Fruit fly (Drosophila melanogaster) whole organism, embryonic: ENCODE measurements around the gene Cp18.

Source experiments
- CG10462 ChIP-seq: fragments of 200-800 bp; sonication (Bioruptor generic); optimal IDR thresholded peaks from 2 replicates; lab custom pipeline; 2016; ENCODE audit warnings: missing biosample characterization, missing genetic modification characterization
- CG11247 ChIP-seq: fragments of 200-800 bp; sonication (Bioruptor generic); IDR thresholded peaks from 2 replicates; pipeline ENCODE4 v1.3.6; 2022; ENCODE audit warnings: missing biosample characterization, missing genetic modification characterization
- CG11504 ChIP-seq: fragments of 200-800 bp; sonication (Bioruptor generic); optimal IDR thresholded peaks from 3 replicates; lab custom pipeline; 2019; ENCODE audit warnings: missing biosample characterization, mild to moderate bottlenecking, missing genetic modification characterization, moderate library complexity
- CG11723 ChIP-seq: fragments of 200-800 bp; sonication (Bioruptor generic); optimal IDR thresholded peaks from 2 replicates; lab custom pipeline; 2017; ENCODE audit warnings: missing biosample characterization, mild to moderate bottlenecking, missing genetic modification characterization
- CG12299 ChIP-seq: fragments of 200-800 bp; sonication (Bioruptor generic); optimal IDR thresholded peaks from 2 replicates; lab custom pipeline; 2018; ENCODE audit warnings: missing biosample characterization, mild to moderate bottlenecking, missing genetic modification characterization
- CG12391 ChIP-seq: fragments of 200-800 bp; sonication (Bioruptor generic); optimal IDR thresholded peaks from 3 replicates; lab custom pipeline; 2018; ENCODE audit warnings: missing biosample characterization, mild to moderate bottlenecking, missing genetic modification characterization, moderate library complexity
- CG12744 ChIP-seq: fragments of 200-800 bp; sonication (Bioruptor generic); optimal IDR thresholded peaks from 2 replicates; lab custom pipeline; 2016; ENCODE audit warnings: missing biosample characterization, missing genetic modification characterization
- CG12942 ChIP-seq: fragments of 200-800 bp; sonication (Bioruptor generic); optimal IDR thresholded peaks from 3 replicates; lab custom pipeline; 2016; ENCODE audit warnings: missing biosample characterization, missing genetic modification characterization
- CG13424 ChIP-seq: fragments of 200-800 bp; sonication (Bioruptor generic); optimal IDR thresholded peaks from 2 replicates; lab custom pipeline; 2019; ENCODE audit warnings: missing biosample characterization, mild to moderate bottlenecking, missing genetic modification characterization, moderate library complexity
- CG15269 ChIP-seq: fragments of 200-800 bp; sonication (Bioruptor generic); optimal IDR thresholded peaks from 2 replicates; lab custom pipeline; 2018; ENCODE audit warnings: missing biosample characterization, mild to moderate bottlenecking, missing genetic modification characterization, moderate library complexity
- CG15696 ChIP-seq: fragments of 200-800 bp; sonication (Bioruptor generic); optimal IDR thresholded peaks from 2 replicates; lab custom pipeline; 2019; ENCODE audit warnings: missing biosample characterization, mild to moderate bottlenecking, missing genetic modification characterization, moderate library complexity
- CG17829 ChIP-seq: fragments of 200-800 bp; optimal IDR thresholded peaks from 2 replicates; lab custom pipeline; 2019; ENCODE audit warnings: missing biosample characterization, mild to moderate bottlenecking, missing genetic modification characterization, moderate library complexity
- CG2199 ChIP-seq: fragments of 200-800 bp; sonication (Bioruptor generic); IDR thresholded peaks from 3 replicates; pipeline ENCODE4 v1.3.6; 2022; ENCODE audit warnings: missing biosample characterization, missing genetic modification characterization
- CG2202 ChIP-seq: fragments of 200-800 bp; sonication (Bioruptor generic); optimal IDR thresholded peaks from 2 replicates; lab custom pipeline; 2018; ENCODE audit warnings: missing biosample characterization, mild to moderate bottlenecking, missing genetic modification characterization
- CG2678 ChIP-seq: fragments of 200-800 bp; sonication (Bioruptor generic); optimal IDR thresholded peaks from 3 replicates; lab custom pipeline; 2019; ENCODE audit warnings: missing biosample characterization, mild to moderate bottlenecking, missing genetic modification characterization, moderate library complexity
- CG34422 ChIP-seq: fragments of 200-800 bp; sonication (Bioruptor generic); IDR thresholded peaks from 3 replicates; pipeline ENCODE4 v1.3.6; 2022; ENCODE audit warnings: missing biosample characterization, missing genetic modification characterization
- CG5245 ChIP-seq: fragments of 200-800 bp; sonication (Bioruptor generic); optimal IDR thresholded peaks from 3 replicates; lab custom pipeline; 2016; ENCODE audit warnings: missing biosample characterization, missing genetic modification characterization
- CG9215 ChIP-seq: fragments of 200-800 bp; sonication (Bioruptor generic); IDR thresholded peaks from 2 replicates; pipeline ENCODE4 v1.3.6; 2022; ENCODE audit warnings: missing biosample characterization, missing genetic modification characterization
- Chrac-16 ChIP-seq: fragments of 200-800 bp; sonication (Bioruptor generic); optimal IDR thresholded peaks from 3 replicates; lab custom pipeline; 2016; ENCODE audit warnings: missing biosample characterization, missing genetic modification characterization
- ERR ChIP-seq: fragments of 200-800 bp; sonication (Bioruptor generic); optimal IDR thresholded peaks from 2 replicates; lab custom pipeline; 2016; ENCODE audit warnings: missing biosample characterization, missing genetic modification characterization
- Ets65A ChIP-seq: fragments of 200-800 bp; sonication (Bioruptor generic); peaks from one replicate; lab custom pipeline; 2016; ENCODE audit warnings: missing biosample characterization, missing genetic modification characterization
- Fer1 ChIP-seq: fragments of 200-800 bp; sonication (Bioruptor generic); optimal IDR thresholded peaks from 2 replicates; lab custom pipeline; 2017; ENCODE audit warnings: missing biosample characterization, mild to moderate bottlenecking, missing genetic modification characterization
- GATAe ChIP-seq: fragments of 200-800 bp; sonication (Bioruptor generic); conservative IDR thresholded peaks from 2 replicates; pipeline ENCODE4 v1.3.6; 2022; ENCODE audit warnings: missing biosample characterization, missing genetic modification characterization
- Gsc ChIP-seq: fragments of 200-800 bp; sonication (Bioruptor generic); IDR thresholded peaks from 2 replicates; pipeline ENCODE4 v1.3.6; 2022; ENCODE audit warnings: missing biosample characterization, missing genetic modification characterization
- HLH54F ChIP-seq: fragments of 200-800 bp; sonication (Bioruptor generic); optimal IDR thresholded peaks from 3 replicates; lab custom pipeline; 2016; ENCODE audit warnings: missing biosample characterization, missing genetic modification characterization
- Hr3 ChIP-seq: fragments of 200-800 bp; sonication (Bioruptor generic); optimal IDR thresholded peaks from 3 replicates; lab custom pipeline; 2016; ENCODE audit warnings: missing biosample characterization, missing genetic modification characterization
- Med ChIP-seq: fragments of 200-800 bp; sonication (Bioruptor generic); peaks from one replicate; lab custom pipeline; 2016; ENCODE audit warnings: missing biosample characterization, missing genetic modification characterization, mild to moderate bottlenecking, inconsistent platforms, moderate library complexity
- Mrtf ChIP-seq: fragments of 200-800 bp; sonication (Bioruptor generic); IDR thresholded peaks from 3 replicates; pipeline ENCODE4 v1.3.6; 2022; ENCODE audit warnings: missing biosample characterization, missing genetic modification characterization
- NK7.1 ChIP-seq: fragments of 200-800 bp; sonication (Bioruptor generic); optimal IDR thresholded peaks from 3 replicates; lab custom pipeline; 2016; ENCODE audit warnings: missing biosample characterization, missing genetic modification characterization
- Nf-YA ChIP-seq: fragments of 200-800 bp; sonication (Bioruptor generic); IDR thresholded peaks from 2 replicates; pipeline ENCODE4 v1.3.6; 2022; ENCODE audit warnings: missing biosample characterization, missing genetic modification characterization
- NfI ChIP-seq: fragments of 200-800 bp; sonication (Bioruptor generic); optimal IDR thresholded peaks from 3 replicates; lab custom pipeline; 2018; ENCODE audit warnings: missing biosample characterization, mild to moderate bottlenecking, missing genetic modification characterization, moderate library complexity
- Ptx1 ChIP-seq: fragments of 200-800 bp; sonication (Bioruptor generic); IDR thresholded peaks from 2 replicates; pipeline ENCODE4 v1.3.6; 2022; ENCODE audit warnings: missing biosample characterization, missing genetic modification characterization
- ara ChIP-seq: fragments of 200-800 bp; sonication (Bioruptor generic); IDR thresholded peaks from 2 replicates; pipeline ENCODE4 v1.3.6; 2022; ENCODE audit warnings: missing biosample characterization, missing genetic modification characterization
- bbx ChIP-seq: fragments of 200-800 bp; sonication (Bioruptor generic); IDR thresholded peaks from 2 replicates; pipeline ENCODE4 v1.3.6; 2022; ENCODE audit warnings: missing biosample characterization, missing genetic modification characterization; ENCODE audit not compliant: partially characterized antibody
- bsh ChIP-seq, 2 experiments: fragments of 200-800 bp; sonication (Bioruptor generic); optimal IDR thresholded peaks; 2 replicates each; lab custom pipeline; 2017 to 2018; ENCODE audit warnings: mild to moderate bottlenecking in 2 of 2, missing biosample characterization in 2 of 2, missing genetic modification characterization in 2 of 2, moderate library complexity in 1 of 2
- croc ChIP-seq: fragments of 200-800 bp; sonication (Bioruptor generic); conservative IDR thresholded peaks from 3 replicates; pipeline ENCODE4 v1.3.6; 2022; ENCODE audit warnings: missing biosample characterization, missing genetic modification characterization
- dati ChIP-seq: fragments of 200-800 bp; sonication (Bioruptor generic); IDR thresholded peaks from 2 replicates; pipeline ENCODE4 v1.3.6; 2022; ENCODE audit warnings: missing biosample characterization, missing genetic modification characterization
- eve ChIP-seq, 2 experiments: fragments of >200 bp; optimal IDR thresholded peaks; 2 replicates each; lab custom pipeline; 2017; ENCODE audit warnings: missing biosample characterization in 2 of 2, missing genetic modification characterization in 2 of 2
- fu2 ChIP-seq: fragments of 200-800 bp; sonication (Bioruptor generic); optimal IDR thresholded peaks from 2 replicates; lab custom pipeline; 2016; ENCODE audit warnings: missing biosample characterization, missing genetic modification characterization
- hbn ChIP-seq: fragments of 200-800 bp; sonication (Bioruptor generic); IDR thresholded peaks from 2 replicates; pipeline ENCODE4 v1.3.6; 2022; ENCODE audit warnings: missing biosample characterization, missing genetic modification characterization; ENCODE audit not compliant: partially characterized antibody
- jumu ChIP-seq: fragments of 200-800 bp; sonication (Bioruptor generic); optimal IDR thresholded peaks from 3 replicates; lab custom pipeline; 2016; ENCODE audit warnings: missing biosample characterization, missing genetic modification characterization
- knrl ChIP-seq: fragments of 200-800 bp; sonication (Bioruptor generic); IDR thresholded peaks from 3 replicates; pipeline ENCODE4 v1.3.6; 2022; ENCODE audit warnings: missing biosample characterization, missing genetic modification characterization; ENCODE audit not compliant: partially characterized antibody
- mld ChIP-seq: fragments of 200-800 bp; sonication (Bioruptor generic); IDR thresholded peaks from 3 replicates; pipeline ENCODE4 v1.3.6; 2022; ENCODE audit warnings: missing biosample characterization, missing genetic modification characterization; ENCODE audit not compliant: partially characterized antibody
- psq ChIP-seq: fragments of 200-800 bp; sonication (Bioruptor generic); optimal IDR thresholded peaks from 2 replicates; lab custom pipeline; 2017; ENCODE audit warnings: missing biosample characterization, missing genetic modification characterization
- repo ChIP-seq: fragments of 200-800 bp; sonication (Bioruptor generic); optimal IDR thresholded peaks from 2 replicates; lab custom pipeline; 2016; ENCODE audit warnings: missing biosample characterization, missing genetic modification characterization
- row ChIP-seq: fragments of 200-800 bp; sonication (Bioruptor generic); IDR thresholded peaks from 3 replicates; pipeline ENCODE4 v1.3.6; 2022; ENCODE audit warnings: missing biosample characterization, missing genetic modification characterization
- salm ChIP-seq: fragments of 200-800 bp; sonication (Bioruptor generic); optimal IDR thresholded peaks from 2 replicates; lab custom pipeline; 2018; ENCODE audit warnings: missing biosample characterization, mild to moderate bottlenecking, missing genetic modification characterization
- sim ChIP-seq: fragments of 200-800 bp; sonication (Bioruptor generic); IDR thresholded peaks from 2 replicates; pipeline ENCODE4 v1.3.6; 2022; ENCODE audit warnings: missing biosample characterization, missing genetic modification characterization
- slou ChIP-seq: fragments of 200-800 bp; sonication (Bioruptor generic); optimal IDR thresholded peaks from 3 replicates; lab custom pipeline; 2016; ENCODE audit warnings: missing biosample characterization, missing genetic modification characterization
- zen2 ChIP-seq: fragments of 200-800 bp; sonication (Bioruptor generic); IDR thresholded peaks from 3 replicates; pipeline ENCODE4 v1.3.6; 2022; ENCODE audit warnings: missing biosample characterization, missing genetic modification characterization; ENCODE audit not compliant: partially characterized antibody
- zf30C ChIP-seq: fragments of 200-800 bp; sonication (Bioruptor generic); optimal IDR thresholded peaks from 3 replicates; lab custom pipeline; 2018; ENCODE audit warnings: missing biosample characterization, mild to moderate bottlenecking, missing genetic modification characterization

Cp18 gene

dm6 chr3L:8751262-8751661, 24.7 kb downstream of the Cp18 start (continued):
- TF ChIP-seq jumu (GFP tag; lab: Kevin White, UChicago) (peak; percentile 41), NfI (GFP tag; lab: Kevin White, UChicago) (peak; percentile 17), Mrtf (GFP tag; lab: Robert Waterston, UW) (peak; percentile 49; the same call in 1 of the 3 replicates), slou (GFP tag; lab: Kevin White, UChicago) (no peak), bbx (no peak), row (GFP tag; lab: Robert Waterston, UW) (peak; percentile 62), CG9215 (no peak), hbn (GFP tag; lab: Robert Waterston, UW) (no peak), CG15269 (tag; lab: Kevin White, UChicago) (peak; percentile 54), croc (GFP tag; lab: Robert Waterston, UW) (peak; percentile 43; the same call in 1 of the 3 replicates), CG12744 (GFP tag; lab: Kevin White, UChicago) (no peak), Gsc (GFP tag; lab: Robert Waterston, UW) (0 out of 2 replicates have a peak, but pooled peaks have one; percentile 4), GATAe (GFP tag; lab: Robert Waterston, UW) (no peak), eve (GFP tag; optimal IDR thresholded peaks at IDR 0.05; lab: Kevin White, UChicago) (no peak), Ets65A (GFP tag; lab: Kevin White, UChicago) (peak; percentile 21), CG15696 (no peak), Fer1 (GFP tag; lab: Kevin White, UChicago) (no peak), CG10462 (GFP tag; lab: Kevin White, UChicago) (peak; percentile 3), CG2678 (tag; lab: Kevin White, UChicago) (peak; percentile 74), CG12299 (tag; lab: Kevin White, UChicago) (no peak), ara (GFP tag; lab: Robert Waterston, UW) (peak; percentile 37; the same call in 1 of the 2 replicates), CG11504 (peak; percentile 73), fu2 (GFP tag; lab: Kevin White, UChicago) (no peak), sim (peak; percentile 52; the same call in 1 of the 2 replicates), Med (GFP tag; lab: Kevin White, UChicago) (peak; percentile 66), CG17829 (no peak), CG2202 (no peak), bsh (GFP tag; optimal IDR thresholded peaks at IDR 0.05; lab: Kevin White, UChicago) (peak in 1 of 2 experiments; percentile 72), NK7.1 (GFP tag; lab: Kevin White, UChicago) (no peak), repo (GFP tag; lab: Kevin White, UChicago) (no peak), CG2199 (GFP tag; lab: Robert Waterston, UW) (no peak), Ptx1 (peak; percentile 67), CG11723 (GFP tag; lab: Kevin White, UChicago) (peak; percentile 7), zen2 (GFP tag; lab: Robert Waterston, UW) (no peak), salm (tag; lab: Kevin White, UChicago) (peak; percentile 61), CG12942 (GFP tag; lab: Kevin White, UChicago) (no peak), psq (GFP tag; lab: Kevin White, UChicago) (no peak), mld (no peak), HLH54F (GFP tag; lab: Kevin White, UChicago) (no peak), Chrac-16 (GFP tag; lab: Kevin White, UChicago) (peak; percentile 9), zf30C (no peak), Nf-YA (peak; percentile 40; the same call in 1 of the 2 replicates), CG13424 (tag; lab: Kevin White, UChicago) (peak; percentile 61), knrl (no peak), Hr3 (GFP tag; lab: Kevin White, UChicago) (peak; percentile 54), CG11247 (no peak), CG5245 (GFP tag; lab: Kevin White, UChicago) (peak; percentile 24), CG34422 (GFP tag; lab: Robert Waterston, UW) (peak; percentile 50; the same call in 1 of the 3 replicates), ERR (GFP tag; lab: Kevin White, UChicago) (peak; percentile 2), dati (GFP tag; lab: Robert Waterston, UW) (no peak), CG12391 (tag; lab: Kevin White, UChicago) (peak; percentile 64)
